Worm (Caenorhabditis elegans): ENCODE data around the gene C06H5.6.
"Not testable (repeated sequence)": the region's sequence is repeated elsewhere in the genome, so short reads cannot be mapped to it uniquely, and the experiment has no call there.

Gene C06H5.6

ce11 chrV:17888939-17889338, at the start of gene C06H5.6:
C06H5.6 (minus strand) TSS chrV:17888984.
- TF ChIP-seq tbx-11 (GFP tag; IDR thresholded peaks at IDR 0.05), result no peak
- TF ChIP-seq ceh-36 (tag; optimal IDR thresholded peaks at IDR 0.05), result no peak
- no peak for TF ChIP-seq tra-4 (tag; optimal IDR thresholded peaks at IDR 0.05)
- TF ChIP-seq scrt-1 (GFP tag; IDR thresholded peaks at IDR 0.05), result no peak
- no peak for TF ChIP-seq hmbx-1 (tag; optimal IDR thresholded peaks at IDR 0.05)
- TF ChIP-seq F13C5.2 (tag; optimal IDR thresholded peaks at IDR 0.05), result no peak
- no peak for TF ChIP-seq B0310.2 (tag; optimal IDR thresholded peaks at IDR 0.05)
- no peak for TF ChIP-seq ceh-13 (GFP tag; optimal IDR thresholded peaks at IDR 0.05)
- no peak for TF ChIP-seq ama-1 (optimal IDR thresholded peaks at IDR 0.05)
- TF ChIP-seq hmg-4 (GFP tag; optimal IDR thresholded peaks at IDR 0.05), result no peak
- no peak for TF ChIP-seq tbx-37 (GFP tag; conservative IDR thresholded peaks at IDR 0.05)
- no peak for TF ChIP-seq aly-1 (tag; optimal IDR thresholded peaks at IDR 0.05)
- no peak for TF ChIP-seq pes-1 (GFP tag; IDR thresholded peaks at IDR 0.05)
- no peak for TF ChIP-seq hnd-1 (tag; optimal IDR thresholded peaks at IDR 0.05)
- TF ChIP-seq flt-1 (GFP tag; IDR thresholded peaks at IDR 0.05), result no peak
- TF ChIP-seq sea-1 (GFP tag; conservative IDR thresholded peaks at IDR 0.05), result no peak

ce11 chrV:17935857-17936256, 47.1 kb upstream of the C06H5.6 start:
- TF ChIP-seq B0310.2 (tag; optimal IDR thresholded peaks at IDR 0.05) (no peak), tra-4 (tag; optimal IDR thresholded peaks at IDR 0.05) (no peak), hmg-4 (GFP tag; optimal IDR thresholded peaks at IDR 0.05) (no peak), F13C5.2 (tag; optimal IDR thresholded peaks at IDR 0.05) (no peak), flt-1 (GFP tag; IDR thresholded peaks at IDR 0.05) (no peak), hmbx-1 (tag; optimal IDR thresholded peaks at IDR 0.05) (no peak), scrt-1 (GFP tag; IDR thresholded peaks at IDR 0.05) (no peak), ceh-36 (tag; optimal IDR thresholded peaks at IDR 0.05) (no peak), aly-1 (tag; optimal IDR thresholded peaks at IDR 0.05) (no peak), sea-1 (GFP tag; conservative IDR thresholded peaks at IDR 0.05) (no peak), pes-1 (GFP tag; IDR thresholded peaks at IDR 0.05) (no peak), ama-1 (optimal IDR thresholded peaks at IDR 0.05) (no peak), hnd-1 (tag; optimal IDR thresholded peaks at IDR 0.05) (no peak), tbx-11 (GFP tag; IDR thresholded peaks at IDR 0.05) (no peak), tbx-37 (GFP tag; conservative IDR thresholded peaks at IDR 0.05) (no peak), ets-7 (tag; optimal IDR thresholded peaks at IDR 0.05) (no peak), ceh-13 (GFP tag; optimal IDR thresholded peaks at IDR 0.05) (no peak)

- TF ChIP-seq pes-1 (GFP tag; IDR thresholded peaks at IDR 0.05) (no peak), hmbx-1 (tag; optimal IDR thresholded peaks at IDR 0.05) (no peak), B0310.2 (tag; optimal IDR thresholded peaks at IDR 0.05) (no peak), ceh-13 (GFP tag; optimal IDR thresholded peaks at IDR 0.05) (no peak), ets-7 (tag; optimal IDR thresholded peaks at IDR 0.05) (no peak), scrt-1 (GFP tag; IDR thresholded peaks at IDR 0.05) (no peak), tbx-11 (GFP tag; IDR thresholded peaks at IDR 0.05) (no peak), hmg-4 (GFP tag; optimal IDR thresholded peaks at IDR 0.05) (no peak)
Measured at ce11 chrV:17931795-17932194, 43.0 kb upstream of the C06H5.6 start.

ce11 chrV:17928128-17928527, 39.3 kb upstream of the C06H5.6 start:
- no peak for TF ChIP-seq ceh-13 (GFP tag; optimal IDR thresholded peaks at IDR 0.05)
- TF ChIP-seq hmbx-1 (tag; optimal IDR thresholded peaks at IDR 0.05), result no peak
- no peak for TF ChIP-seq tbx-37 (GFP tag; conservative IDR thresholded peaks at IDR 0.05)
- TF ChIP-seq tbx-11 (GFP tag; IDR thresholded peaks at IDR 0.05), result no peak
- TF ChIP-seq tra-4 (tag; optimal IDR thresholded peaks at IDR 0.05), result no peak
- TF ChIP-seq aly-1 (tag; optimal IDR thresholded peaks at IDR 0.05), result no peak
- no peak for TF ChIP-seq ets-7 (tag; optimal IDR thresholded peaks at IDR 0.05)
- TF ChIP-seq scrt-1 (GFP tag; IDR thresholded peaks at IDR 0.05), result no peak
- no peak for TF ChIP-seq ceh-36 (tag; optimal IDR thresholded peaks at IDR 0.05)
- TF ChIP-seq pes-1 (GFP tag; IDR thresholded peaks at IDR 0.05), result no peak
- no peak for TF ChIP-seq hmg-4 (GFP tag; optimal IDR thresholded peaks at IDR 0.05)
- TF ChIP-seq B0310.2 (tag; optimal IDR thresholded peaks at IDR 0.05), result no peak
- no peak for TF ChIP-seq ama-1 (optimal IDR thresholded peaks at IDR 0.05)

ce11 chrV:17924095-17925000, 35.6 kb upstream of the C06H5.6 start, which contains the start of gene usp-50:
usp-50 (plus strand) TSS chrV:17924916.
- TF ChIP-seq hmg-4 (GFP tag; optimal IDR thresholded peaks at IDR 0.05); flt-1 (GFP tag; IDR thresholded peaks at IDR 0.05); scrt-1 (GFP tag; IDR thresholded peaks at IDR 0.05): not testable (repeated sequence)

- TF ChIP-seq ceh-13 (GFP tag; optimal IDR thresholded peaks at IDR 0.05), result no peak
- peak; percentile 50 for TF ChIP-seq F13C5.2 (tag; optimal IDR thresholded peaks at IDR 0.05)
- no peak for TF ChIP-seq scrt-1 (GFP tag; IDR thresholded peaks at IDR 0.05)
Measured at ce11 chrV:17921423-17921822, 32.6 kb upstream of the C06H5.6 start, which contains the start of gene E01B7.2. E01B7.2 (plus strand) TSS chrV:17921772.

ce11 chrV:17918726-17919125, 29.9 kb upstream of the C06H5.6 start, which contains the start of gene C06H5.8:
C06H5.8 (plus strand) TSS chrV:17919026.
- no peak for TF ChIP-seq ama-1 (optimal IDR thresholded peaks at IDR 0.05)
- no peak for TF ChIP-seq hmbx-1 (tag; optimal IDR thresholded peaks at IDR 0.05)
- no peak for TF ChIP-seq B0310.2 (tag; optimal IDR thresholded peaks at IDR 0.05)
- no peak for TF ChIP-seq tbx-11 (GFP tag; IDR thresholded peaks at IDR 0.05)
- no peak for TF ChIP-seq hmg-4 (GFP tag; optimal IDR thresholded peaks at IDR 0.05)
- TF ChIP-seq ceh-36 (tag; optimal IDR thresholded peaks at IDR 0.05), result no peak
- no peak for TF ChIP-seq pes-1 (GFP tag; IDR thresholded peaks at IDR 0.05)

ce11 chrV:17910019-17910418, 21.2 kb upstream of the C06H5.6 start, which contains the start of gene dcar-1:
dcar-1 (plus strand) TSS chrV:17910319.
- TF ChIP-seq flt-1 (GFP tag; IDR thresholded peaks at IDR 0.05), result no peak
- TF ChIP-seq B0310.2 (tag; optimal IDR thresholded peaks at IDR 0.05), result no peak
- no peak for TF ChIP-seq aly-1 (tag; optimal IDR thresholded peaks at IDR 0.05)
- TF ChIP-seq scrt-1 (GFP tag; IDR thresholded peaks at IDR 0.05), result no peak
